Worm (Caenorhabditis elegans) whole organism, early embryonic: Measurements from ENCODE around the gene gpa-4.

Experiments used
- F13C5.2 ChIP-seq: sonication (generic microtip); optimal IDR thresholded peaks from 2 replicates; lab custom pipeline; 2017; ENCODE audit warnings: mild to moderate bottlenecking, missing genetic modification characterization, inconsistent platforms, missing compliant biosample characterization
- ama-1 ChIP-seq: fragments of 150-350 bp; optimal IDR thresholded peaks from 2 replicates; lab custom pipeline; 2014
- ceh-13 ChIP-seq: fragments of 200-800 bp; sonication (Bioruptor generic); optimal IDR thresholded peaks from 2 replicates; lab custom pipeline; 2018; ENCODE audit warnings: mild to moderate bottlenecking, missing genetic modification characterization, missing compliant biosample characterization
- ceh-36 ChIP-seq: sonication (generic microtip); optimal IDR thresholded peaks from 2 replicates; lab custom pipeline; 2016; ENCODE audit warnings: missing genetic modification characterization, inconsistent platforms, missing compliant biosample characterization
- hmg-4 ChIP-seq: fragments of 200-800 bp; sonication (Bioruptor generic); optimal IDR thresholded peaks from 2 replicates; lab custom pipeline; 2018; ENCODE audit warnings: mild to moderate bottlenecking, missing genetic modification characterization, missing compliant biosample characterization
- hnd-1 ChIP-seq: sonication (generic microtip); optimal IDR thresholded peaks from 2 replicates; lab custom pipeline; 2016; ENCODE audit warnings: missing genetic modification characterization, missing compliant biosample characterization
- sea-1 ChIP-seq: fragments of 200-800 bp; sonication (Bioruptor generic); conservative IDR thresholded peaks from 2 replicates; pipeline ENCODE4 v1.3.6; 2022; ENCODE audit warnings: missing genetic modification characterization, missing compliant biosample characterization
- tbx-37 ChIP-seq: fragments of 200-800 bp; sonication (Bioruptor generic); conservative IDR thresholded peaks from 2 replicates; pipeline ENCODE4 v1.3.6; 2022; ENCODE audit warnings: missing genetic modification reagents, missing genetic modification characterization, missing compliant biosample characterization

ce11 chrIV:378367-378766 lies 23.1 kb upstream of the gpa-4 start:
- TF ChIP-seq hmg-4 (GFP tag; lab: Kevin White, UChicago) (no peak), ama-1 (lab: Kevin White, UChicago) (no peak), ceh-13 (GFP tag; lab: Kevin White, UChicago) (no peak), sea-1 (GFP tag; lab: Robert Waterston, UW) (no peak), hnd-1 (tag; lab: Kevin White, UChicago) (no peak), tbx-37 (GFP tag; lab: Robert Waterston, UW) (no peak), F13C5.2 (no peak), ceh-36 (no peak)
